Worm (Caenorhabditis elegans): ENCODE results near the gene idpp-7.
"Not testable (repeated sequence)": the region's sequence is repeated elsewhere in the genome, so short reads cannot be mapped to it uniquely, and the experiment has no call there.

ce11 chrIV:12730624-12731023 lies 10.9 kb downstream of the idpp-7 start:
- not testable (repeated sequence) for TF ChIP-seq F13C5.2 (tag; optimal IDR thresholded peaks at IDR 0.05); tra-4 (tag; optimal IDR thresholded peaks at IDR 0.05); scrt-1 (GFP tag; IDR thresholded peaks at IDR 0.05); ceh-36 (tag; optimal IDR thresholded peaks at IDR 0.05); ceh-13 (GFP tag; optimal IDR thresholded peaks at IDR 0.05); ama-1 (optimal IDR thresholded peaks at IDR 0.05); ets-7 (tag; optimal IDR thresholded peaks at IDR 0.05); hmbx-1 (tag; optimal IDR thresholded peaks at IDR 0.05)
- 0 out of 2 replicates have a peak, but pooled peaks have one; percentile 7 for TF ChIP-seq sea-1 (GFP tag; conservative IDR thresholded peaks at IDR 0.05)
- TF ChIP-seq tbx-11 (GFP tag; IDR thresholded peaks at IDR 0.05) = peak; percentile 60; the same call in 1 of the 2 replicates
- 0 out of 2 replicates have a peak, but pooled peaks have one; percentile 14 for TF ChIP-seq pes-1 (GFP tag; IDR thresholded peaks at IDR 0.05)
